Worm (Caenorhabditis elegans) whole organism, L4 larva: ENCODE data around the gene ltah-1.2.
A peak's percentile ranks its signal among the peaks of the same experiment; 100 is the strongest.

ENCODE experiments used
- F44E2.7 ChIP-seq: fragments of 200-800 bp; sonication (Bioruptor generic); IDR thresholded peaks from 2 replicates; pipeline ENCODE4 v2.1.2; 2022; ENCODE audit warnings: missing genetic modification characterization, missing compliant biosample characterization
- Y75B8A.6 ChIP-seq: fragments of 200-800 bp; sonication (Bioruptor generic); IDR thresholded peaks from 2 replicates; pipeline ENCODE4 v1.3.6; 2022; ENCODE audit warnings: missing genetic modification reagents, missing genetic modification characterization, missing compliant biosample characterization
- aha-1 ChIP-seq: fragments of 150-350 bp; peaks from one replicate; lab custom pipeline; 2014; ENCODE audit warnings: missing biosample characterization, missing genetic modification characterization
- ceh-28 ChIP-seq: fragments of 150-350 bp; optimal IDR thresholded peaks from 2 replicates; lab custom pipeline; 2014; ENCODE audit warnings: missing biosample characterization, missing genetic modification reagents, missing genetic modification characterization
- ceh-44 ChIP-seq: fragments of 200-800 bp; sonication (Bioruptor generic); IDR thresholded peaks from 2 replicates; pipeline ENCODE4 v1.3.6; 2022; ENCODE audit warnings: missing genetic modification reagents, missing genetic modification characterization, missing compliant biosample characterization
- ceh-62 ChIP-seq: sonication (generic microtip); optimal IDR thresholded peaks from 2 replicates; lab custom pipeline; 2017; ENCODE audit warnings: missing biosample characterization, missing genetic modification characterization
- cey-2 ChIP-seq: sonication (generic microtip); optimal IDR thresholded peaks from 3 replicates; lab custom pipeline; 2017; ENCODE audit warnings: missing genetic modification characterization, mild to moderate bottlenecking, missing compliant biosample characterization, antibody characterized with exemption, borderline replicate concordance; ENCODE audit not compliant: insufficient read depth
- daf-12 ChIP-seq: fragments of 150-350 bp; optimal IDR thresholded peaks from 2 replicates; lab custom pipeline; 2014; ENCODE audit warnings: missing biosample characterization, missing genetic modification reagents, missing genetic modification characterization
- daf-16 ChIP-seq, 3 experiments: sonication (generic microtip); optimal IDR thresholded peaks; 2 replicates each; lab custom pipeline; 2016 to 2017; ENCODE audit warnings: missing genetic modification characterization in 3 of 3, missing genetic modification reagents in 3 of 3, mild to moderate bottlenecking in 2 of 3, missing compliant biosample characterization in 2 of 3, missing biosample characterization in 1 of 3, moderate library complexity in 1 of 3
- dmd-9 ChIP-seq: fragments of 200-800 bp; sonication (Bioruptor generic); IDR thresholded peaks from 2 replicates; pipeline ENCODE4 v1.3.6; 2022; ENCODE audit warnings: missing genetic modification reagents, missing genetic modification characterization, missing compliant biosample characterization
- duxl-1 ChIP-seq: sonication (generic microtip); optimal IDR thresholded peaks from 2 replicates; lab custom pipeline; 2016; ENCODE audit warnings: mild to moderate bottlenecking, missing genetic modification characterization, moderate library complexity, missing compliant biosample characterization; ENCODE audit not compliant: poor library complexity
- dve-1 ChIP-seq: sonication (generic microtip); optimal IDR thresholded peaks from 2 replicates; lab custom pipeline; 2017; ENCODE audit warnings: antibody characterized with exemption, mild to moderate bottlenecking, missing genetic modification characterization, missing compliant biosample characterization; ENCODE audit not compliant: insufficient read depth
- egl-27 ChIP-seq: sonication (generic microtip); optimal IDR thresholded peaks from 3 replicates; lab custom pipeline; 2017; ENCODE audit warnings: missing biosample characterization, missing genetic modification reagents, missing genetic modification characterization
- fos-1 ChIP-seq: fragments of 150-350 bp; optimal IDR thresholded peaks from 2 replicates; lab custom pipeline; 2014; ENCODE audit warnings: missing biosample characterization, missing genetic modification characterization
- gei-8 ChIP-seq: fragments of 200-800 bp; sonication (Bioruptor generic); optimal IDR thresholded peaks from 2 replicates; lab custom pipeline; 2018; ENCODE audit warnings: mild to moderate bottlenecking, missing genetic modification characterization, missing compliant biosample characterization
- hif-1 ChIP-seq, 2 experiments: sonication (generic microtip); optimal IDR thresholded peaks; 2 replicates each; lab custom pipeline; 2016 to 2017; ENCODE audit warnings: missing compliant biosample characterization in 2 of 2, missing genetic modification characterization in 2 of 2, missing genetic modification reagents in 2 of 2, missing genotype in 2 of 2, mild to moderate bottlenecking in 1 of 2
- lim-7 ChIP-seq: fragments of 200-800 bp; sonication (Bioruptor generic); IDR thresholded peaks from 2 replicates; pipeline ENCODE4 v1.3.6; 2022; ENCODE audit warnings: missing genetic modification characterization, missing compliant biosample characterization
- lsy-2 ChIP-seq, 2 experiments: fragments of 150-350 bp in 1 of 2; sonication (generic microtip) in 1 of 2; optimal IDR thresholded peaks; 2 replicates each; lab custom pipeline; 2014 to 2017; ENCODE audit warnings: missing biosample characterization in 2 of 2, missing genetic modification characterization in 2 of 2
- mdl-1 ChIP-seq, 2 experiments: fragments of 150-350 bp in 1 of 2; sonication (generic microtip) in 1 of 2; optimal IDR thresholded peaks; 2 replicates each; lab custom pipeline; 2014 to 2017; ENCODE audit warnings: missing biosample characterization in 2 of 2, missing genetic modification characterization in 2 of 2
- mdt-29 ChIP-seq: fragments of 200-800 bp; sonication (Bioruptor generic); IDR thresholded peaks from 2 replicates; pipeline ENCODE4 v1.3.6; 2022; ENCODE audit warnings: missing genetic modification reagents, missing genetic modification characterization, missing compliant biosample characterization
- mes-2 ChIP-seq: sonication (generic microtip); optimal IDR thresholded peaks from 2 replicates; lab custom pipeline; 2016; ENCODE audit warnings: missing genotype, mild to moderate bottlenecking, missing genetic modification characterization, missing compliant biosample characterization; ENCODE audit not compliant: poor library complexity, severe bottlenecking
- nhr-10 ChIP-seq: fragments of 150-350 bp; optimal IDR thresholded peaks from 2 replicates; lab custom pipeline; 2014; ENCODE audit warnings: missing biosample characterization, missing genetic modification characterization
- nhr-11 ChIP-seq: fragments of 150-350 bp; optimal IDR thresholded peaks from 2 replicates; lab custom pipeline; 2014; ENCODE audit warnings: missing biosample characterization, missing genetic modification characterization
- nhr-237 ChIP-seq: sonication (generic microtip); optimal IDR thresholded peaks from 2 replicates; lab custom pipeline; 2017; ENCODE audit warnings: missing biosample characterization, missing genetic modification characterization
- nhr-25 ChIP-seq: sonication (generic microtip); optimal IDR thresholded peaks from 2 replicates; lab custom pipeline; 2017; ENCODE audit warnings: missing genetic modification characterization, mild to moderate bottlenecking, missing compliant biosample characterization, antibody characterized with exemption, moderate library complexity, borderline replicate concordance; ENCODE audit not compliant: insufficient read depth
- nhr-28 ChIP-seq: fragments of 150-350 bp; optimal IDR thresholded peaks from 2 replicates; lab custom pipeline; 2014; ENCODE audit warnings: missing biosample characterization, missing genetic modification characterization
- nhr-48 ChIP-seq: sonication (generic microtip); optimal IDR thresholded peaks from 2 replicates; lab custom pipeline; 2016; ENCODE audit warnings: mild to moderate bottlenecking, missing genetic modification characterization, missing compliant biosample characterization
- pha-4 ChIP-seq, 2 experiments: fragments of 150-350 bp in 1 of 2; fragments of 200-800 bp in 1 of 2; sonication (Bioruptor generic) in 1 of 2; IDR thresholded peaks in 1 of 2; optimal IDR thresholded peaks in 1 of 2; 2 replicates each; pipeline versions ENCODE4 v1.3.6 to Lab custom; 2014 to 2022; ENCODE audit warnings: missing genetic modification characterization in 2 of 2, missing genetic modification reagents in 2 of 2, missing biosample characterization in 1 of 2, missing compliant biosample characterization in 1 of 2
- pqm-1 ChIP-seq: sonication (generic microtip); optimal IDR thresholded peaks from 2 replicates; lab custom pipeline; 2017; ENCODE audit warnings: missing biosample characterization, missing genetic modification characterization
- rbr-2 ChIP-seq: sonication (generic microtip); optimal IDR thresholded peaks from 2 replicates; lab custom pipeline; 2016; ENCODE audit warnings: missing genotype, missing genetic modification characterization, missing compliant biosample characterization
- set-16 ChIP-seq: fragments of 200-800 bp; sonication (Bioruptor generic); IDR thresholded peaks from 2 replicates; pipeline ENCODE4 v1.3.6; 2022; ENCODE audit warnings: missing genetic modification reagents, missing genetic modification characterization, missing compliant biosample characterization
- snpc-1.2 ChIP-seq: fragments of 200-800 bp; sonication (Bioruptor generic); IDR thresholded peaks from 2 replicates; pipeline ENCODE4 v1.3.6; 2022; ENCODE audit warnings: missing genetic modification reagents, missing genetic modification characterization, missing compliant biosample characterization
- tra-1 ChIP-seq: fragments of 200-800 bp; sonication (Bioruptor generic); IDR thresholded peaks from 2 replicates; pipeline ENCODE4 v1.3.6; 2022; ENCODE audit warnings: missing genetic modification reagents, missing genetic modification characterization, missing compliant biosample characterization
- unc-130 ChIP-seq: sonication (generic microtip); optimal IDR thresholded peaks from 2 replicates; lab custom pipeline; 2016; ENCODE audit warnings: missing genetic modification reagents, missing genetic modification characterization, missing compliant biosample characterization
- unc-39 ChIP-seq: sonication (generic microtip); optimal IDR thresholded peaks from 2 replicates; lab custom pipeline; 2017; ENCODE audit warnings: missing biosample characterization, missing genetic modification characterization
- unc-62 ChIP-seq, 3 experiments: fragments of 150-350 bp in 1 of 3; sonication (generic microtip); optimal IDR thresholded peaks in 2 of 3; peaks in 1 of 3; 1 replicate in 1 of 3; 2 replicates in 2 of 3; lab custom pipeline; 2014 to 2017; ENCODE audit warnings: missing biosample characterization in 3 of 3, missing genetic modification characterization in 3 of 3, missing genetic modification reagents in 3 of 3, missing genotype in 1 of 3
- zfp-2 ChIP-seq: sonication (generic microtip); optimal IDR thresholded peaks from 2 replicates; lab custom pipeline; 2016; ENCODE audit warnings: mild to moderate bottlenecking, missing genetic modification characterization, missing compliant biosample characterization
- zfp-3 ChIP-seq: fragments of 200-800 bp; sonication (Bioruptor generic); conservative IDR thresholded peaks from 2 replicates; pipeline ENCODE4 v1.3.6; 2022; ENCODE audit warnings: missing genetic modification reagents, missing genetic modification characterization, missing compliant biosample characterization
- zip-11 ChIP-seq: fragments of 200-800 bp; sonication (Bioruptor generic); IDR thresholded peaks from 2 replicates; pipeline ENCODE4 v1.3.6; 2022; ENCODE audit warnings: missing genetic modification characterization, missing compliant biosample characterization
- ztf-7 ChIP-seq: fragments of 150-350 bp; optimal IDR thresholded peaks from 2 replicates; lab custom pipeline; 2014; ENCODE audit warnings: missing biosample characterization, missing genetic modification characterization

The ltah-1.2 gene

ce11 chrIV:3661117-3661634 is 48.3 kb upstream of the ltah-1.2 start:
- no peak for TF ChIP-seq unc-39 (tag; lab: Kevin White, UChicago)
- peak in 1 of 2 experiments; percentile 70 for TF ChIP-seq unc-62 (GFP tag; optimal IDR thresholded peaks at IDR 0.05 in 1 of 2; lab: Kevin White, UChicago)
- TF ChIP-seq unc-62 (tag; optimal IDR thresholded peaks at IDR 0.05; lab: Kevin White, UChicago), result no peak
- TF ChIP-seq zfp-2 (tag; lab: Kevin White, UChicago), result no peak

ce11 chrIV:3659951-3660350 is 47.1 kb upstream of the ltah-1.2 start:
- TF ChIP-seq lim-7 (GFP tag; lab: Robert Waterston, UW) (no peak), aha-1 (tag; lab: Kevin White, UChicago) (peak; percentile 72), ztf-7 (tag; lab: Kevin White, UChicago) (no peak), daf-12 (tag; lab: Kevin White, UChicago) (no peak), ceh-44 (GFP tag; lab: Robert Waterston, UW) (no peak), duxl-1 (no peak), unc-130 (no peak), pqm-1 (tag; lab: Kevin White, UChicago) (no peak), snpc-1.2 (GFP tag; lab: Robert Waterston, UW) (no peak), egl-27 (no peak), nhr-237 (tag; lab: Kevin White, UChicago) (no peak), daf-16 (GFP tag; optimal IDR thresholded peaks at IDR 0.05; lab: Kevin White, UChicago) (no peak), daf-16 (tag; optimal IDR thresholded peaks at IDR 0.05; lab: Kevin White, UChicago) (peak; percentile 80), set-16 (GFP tag; lab: Robert Waterston, UW) (no peak)

ce11 chrIV:3655896-3656295 is 43.0 kb upstream of the ltah-1.2 start:
- TF ChIP-seq zip-11 (no peak), hif-1 (tag; optimal IDR thresholded peaks at IDR 0.05; lab: Kevin White, UChicago) (peak in 1 of 2 experiments; percentile 2), aha-1 (tag; lab: Kevin White, UChicago) (peak; percentile 87), nhr-28 (tag; lab: Kevin White, UChicago) (no peak), unc-62 (GFP tag; optimal IDR thresholded peaks at IDR 0.05 in 1 of 2; lab: Kevin White, UChicago) (peak in 1 of 2 experiments; percentile 60), unc-62 (tag; optimal IDR thresholded peaks at IDR 0.05; lab: Kevin White, UChicago) (no peak), nhr-11 (tag; lab: Kevin White, UChicago) (peak; percentile 52), daf-16 (GFP tag; optimal IDR thresholded peaks at IDR 0.05; lab: Kevin White, UChicago) (peak in 1 of 2 experiments; percentile 66), daf-16 (tag; optimal IDR thresholded peaks at IDR 0.05; lab: Kevin White, UChicago) (no peak)

- no peak for TF ChIP-seq ceh-28
- no peak for TF ChIP-seq fos-1 (tag; lab: Kevin White, UChicago)
- no peak for TF ChIP-seq nhr-25 (tag; lab: Kevin White, UChicago)
- TF ChIP-seq dmd-9 (GFP tag; lab: Robert Waterston, UW), result no peak
- TF ChIP-seq nhr-10, result no peak
- TF ChIP-seq ceh-62 (tag; lab: Kevin White, UChicago), result no peak
- no peak for TF ChIP-seq zfp-2 (tag; lab: Kevin White, UChicago)
- TF ChIP-seq, all 104 proteins: peak for 0
Observed at ce11 chrIV:3654823-3655222, 42.0 kb upstream of the ltah-1.2 start.

- TF ChIP-seq nhr-11 (tag; lab: Kevin White, UChicago) (peak; percentile 82), rbr-2 (peak; percentile 28), zfp-3 (GFP tag; lab: Robert Waterston, UW) (0 out of 2 replicates have a peak, but pooled peaks have one; percentile 53), Y75B8A.6 (GFP tag; lab: Robert Waterston, UW) (0 out of 2 replicates have a peak, but pooled peaks have one; percentile 42), lsy-2 (tag; optimal IDR thresholded peaks at IDR 0.05; lab: Kevin White, UChicago) (peak in 1 of 2 experiments; percentile 48), gei-8 (GFP tag; lab: Kevin White, UChicago) (peak; percentile 31), dve-1 (tag; lab: Kevin White, UChicago) (peak; percentile 72), nhr-48 (peak; percentile 95), daf-16 (GFP tag; optimal IDR thresholded peaks at IDR 0.05; lab: Kevin White, UChicago) (peak in 1 of 2 experiments; percentile 90), daf-16 (tag; optimal IDR thresholded peaks at IDR 0.05; lab: Kevin White, UChicago) (peak; percentile 82), tra-1 (peak; percentile 74), cey-2 (tag; lab: Kevin White, UChicago) (no peak), F44E2.7 (no peak), mdl-1 (tag; optimal IDR thresholded peaks at IDR 0.05; lab: Kevin White, UChicago) (peak; percentile 73 to 79), mdt-29 (GFP tag; lab: Robert Waterston, UW) (peak; percentile 82), mes-2 (tag; lab: Kevin White, UChicago) (peak; percentile 26), pha-4 (GFP tag; IDR thresholded peaks at IDR 0.05; lab: Robert Waterston, UW) (peak; percentile 39; the same call in 1 of the 2 replicates), pha-4 (tag; optimal IDR thresholded peaks at IDR 0.05; lab: Kevin White, UChicago) (no peak), unc-39 (tag; lab: Kevin White, UChicago) (no peak)
Observed at ce11 chrIV:3654214-3654613, 41.3 kb upstream of the ltah-1.2 start.
